Fruit fly (Drosophila melanogaster): ENCODE results near the gene CG7384.
A peak's percentile ranks its signal among the peaks of the same experiment; 100 is the strongest.

DNA sequence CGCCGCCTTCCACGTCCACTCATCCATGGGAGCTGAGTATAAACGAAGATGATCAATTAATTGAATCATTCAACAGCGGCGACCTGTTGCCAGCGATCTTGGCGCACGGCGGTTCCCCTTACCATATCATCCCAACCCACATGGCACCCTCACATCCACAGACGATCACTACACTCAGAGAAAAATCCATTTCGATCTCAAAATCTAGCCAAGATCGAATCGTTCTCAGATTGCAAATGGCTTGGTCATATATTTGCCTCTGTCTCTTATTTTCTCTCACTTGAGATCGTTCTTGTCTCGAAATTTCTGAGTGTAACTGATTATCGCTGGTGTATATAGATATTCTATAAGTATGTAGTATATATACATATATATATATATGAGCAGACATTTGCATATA lies 41.9 kb downstream of the CG7384 start:
- TF ChIP-seq CG1620 (GFP tag; optimal IDR thresholded peaks at IDR 0.05) (no peak), Crg-1 (GFP tag; optimal IDR thresholded peaks at IDR 0.05) (no peak), tj (GFP tag; optimal IDR thresholded peaks at IDR 0.05) (no peak), kay (GFP tag; ENCODE audit: borderline replicate concordance) (peak; percentile 11), pad (GFP tag; optimal IDR thresholded peaks at IDR 0.05) (no peak)

Measured in whole organism, adult.